Worm (Caenorhabditis elegans) whole organism, early embryonic: Measurements from ENCODE around the gene tbx-11.

Experiments
- B0310.2 ChIP-seq: sonication (generic microtip); optimal IDR thresholded peaks from 2 replicates; lab custom pipeline; 2016; ENCODE audit warnings: mild to moderate bottlenecking, missing genetic modification characterization, missing compliant biosample characterization
- F13C5.2 ChIP-seq: sonication (generic microtip); optimal IDR thresholded peaks from 2 replicates; lab custom pipeline; 2017; ENCODE audit warnings: mild to moderate bottlenecking, missing genetic modification characterization, inconsistent platforms, missing compliant biosample characterization
- ama-1 ChIP-seq: fragments of 150-350 bp; optimal IDR thresholded peaks from 2 replicates; lab custom pipeline; 2014
- ceh-36 ChIP-seq: sonication (generic microtip); optimal IDR thresholded peaks from 2 replicates; lab custom pipeline; 2016; ENCODE audit warnings: missing genetic modification characterization, inconsistent platforms, missing compliant biosample characterization
- flt-1 ChIP-seq: fragments of 200-800 bp; sonication (Bioruptor generic); IDR thresholded peaks from 2 replicates; pipeline ENCODE4 v1.3.6; 2022; ENCODE audit warnings: missing genetic modification characterization, missing compliant biosample characterization
- hmbx-1 ChIP-seq: sonication (generic microtip); optimal IDR thresholded peaks from 2 replicates; lab custom pipeline; 2016; ENCODE audit warnings: mild to moderate bottlenecking, missing genetic modification characterization, missing compliant biosample characterization
- pes-1 ChIP-seq: fragments of 200-800 bp; sonication (Bioruptor generic); IDR thresholded peaks from 2 replicates; pipeline ENCODE4 v1.3.6; 2022; ENCODE audit warnings: missing genetic modification reagents, missing genetic modification characterization, missing compliant biosample characterization
- sea-1 ChIP-seq: fragments of 200-800 bp; sonication (Bioruptor generic); conservative IDR thresholded peaks from 2 replicates; pipeline ENCODE4 v1.3.6; 2022; ENCODE audit warnings: missing genetic modification characterization, missing compliant biosample characterization
- tbx-11 ChIP-seq: fragments of 200-800 bp; sonication (Bioruptor generic); IDR thresholded peaks from 2 replicates; pipeline ENCODE4 v1.3.6; 2022; ENCODE audit warnings: missing genetic modification characterization, missing compliant biosample characterization
- tbx-37 ChIP-seq: fragments of 200-800 bp; sonication (Bioruptor generic); conservative IDR thresholded peaks from 2 replicates; pipeline ENCODE4 v1.3.6; 2022; ENCODE audit warnings: missing genetic modification reagents, missing genetic modification characterization, missing compliant biosample characterization
- tra-4 ChIP-seq: sonication (generic microtip); optimal IDR thresholded peaks from 2 replicates; lab custom pipeline; 2017; ENCODE audit warnings: missing genetic modification characterization, missing compliant biosample characterization

DNA sequence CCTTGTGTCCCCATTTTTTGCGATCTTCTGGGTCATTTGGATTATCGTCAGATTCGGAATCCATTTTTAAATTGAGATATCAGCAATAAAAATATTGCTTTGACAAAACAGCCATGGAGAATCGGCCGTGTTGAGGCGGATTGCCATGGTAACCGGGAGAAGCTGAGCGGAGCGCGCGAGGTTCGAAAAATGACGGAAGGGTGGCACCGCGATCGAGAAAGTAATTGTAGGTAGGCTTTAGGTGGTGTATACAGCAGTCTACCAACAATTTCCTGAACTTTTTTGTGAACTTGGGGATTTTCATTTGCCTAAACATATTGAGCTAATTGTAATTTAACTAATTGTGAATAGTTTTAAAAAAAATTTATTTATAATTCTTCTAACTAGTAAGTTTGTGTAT is 7.4 kb downstream of the tbx-11 start, which contains the start of gene ift-139:
- no peak for TF ChIP-seq ama-1
- no peak for TF ChIP-seq B0310.2 (tag; lab: Kevin White, UChicago)
- TF ChIP-seq tra-4, result no peak
- no peak for TF ChIP-seq tbx-11
- no peak for TF ChIP-seq sea-1 (GFP tag; lab: Robert Waterston, UW)
- TF ChIP-seq pes-1 (GFP tag; lab: Robert Waterston, UW), result no peak
- no peak for TF ChIP-seq ceh-36 (tag; lab: Kevin White, UChicago)
- TF ChIP-seq F13C5.2 (tag; lab: Kevin White, UChicago), result no peak
- TF ChIP-seq hmbx-1, result no peak
- no peak for TF ChIP-seq tbx-37 (GFP tag; lab: Robert Waterston, UW)
- TF ChIP-seq flt-1, result no peak
